Worm (Caenorhabditis elegans) whole organism, L2 larva: ENCODE measurements around the gene ced-8.

Source experiments
- blmp-1 ChIP-seq: sonication (generic microtip); optimal IDR thresholded peaks from 2 replicates; lab custom pipeline; 2017; ENCODE audit warnings: missing genetic modification characterization, mild to moderate bottlenecking, missing compliant biosample characterization, antibody characterized with exemption, moderate library complexity; ENCODE audit not compliant: insufficient read depth
- lin-39 ChIP-seq: fragments of 150-350 bp; optimal IDR thresholded peaks from 2 replicates; lab custom pipeline; 2014; ENCODE audit warnings: missing biosample characterization, missing genetic modification reagents, missing genetic modification characterization
- nhr-11 ChIP-seq: fragments of 150-350 bp; optimal IDR thresholded peaks from 2 replicates; lab custom pipeline; 2014; ENCODE audit warnings: missing biosample characterization, missing genetic modification characterization
- nhr-12 ChIP-seq: fragments of 150-350 bp; optimal IDR thresholded peaks from 2 replicates; lab custom pipeline; 2014; ENCODE audit warnings: missing biosample characterization, missing genetic modification characterization
- ztf-11 ChIP-seq: sonication (generic microtip); optimal IDR thresholded peaks from 2 replicates; lab custom pipeline; 2017; ENCODE audit warnings: missing biosample characterization, missing genetic modification characterization

DNA sequence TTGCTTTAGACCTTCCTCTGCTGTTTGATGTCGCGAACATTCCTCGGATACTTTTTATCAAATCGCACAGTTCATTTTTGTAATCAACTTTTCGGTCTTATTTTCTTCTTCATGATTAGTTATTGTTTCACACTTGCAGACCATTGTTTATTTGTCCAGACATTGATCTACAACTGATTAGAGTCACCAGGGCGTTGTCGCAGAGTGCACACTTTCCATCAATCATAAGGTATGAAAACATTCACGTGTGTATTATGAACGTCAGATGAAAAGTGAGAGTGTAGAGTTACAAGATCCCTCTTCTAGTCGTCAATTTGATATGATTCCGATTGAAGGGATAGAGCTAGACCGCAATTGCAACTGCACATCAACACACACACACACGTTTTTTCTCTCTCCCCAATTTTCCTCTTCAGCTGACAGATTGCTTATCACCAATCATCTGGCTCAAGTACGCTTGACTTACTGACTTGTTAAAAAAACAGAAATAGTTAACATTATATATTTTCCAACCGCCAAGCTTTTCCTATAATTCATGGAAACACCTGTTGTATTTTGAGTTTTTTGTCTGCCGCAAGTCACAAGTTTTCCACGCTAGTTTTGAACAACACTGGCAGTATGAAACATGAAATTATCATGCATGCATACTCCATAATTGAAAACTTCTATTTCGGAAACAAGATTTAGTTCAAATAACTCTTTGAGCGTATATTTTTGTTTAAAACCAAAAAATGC is 23.4 kb upstream of the ced-8 start:
- TF ChIP-seq nhr-12 (no peak), lin-39 (tag; lab: Kevin White, UChicago) (no peak), blmp-1 (tag; lab: Kevin White, UChicago) (no peak), nhr-11 (tag; lab: Kevin White, UChicago) (no peak), ztf-11 (tag; lab: Kevin White, UChicago) (no peak)
